Fruit fly (Drosophila melanogaster): Measurements from ENCODE around the gene CG33252.

CG33252 gene

dm6 chrX:16912965-16913755 is 16.2 kb upstream of the CG33252 start, which contains the start of gene CG4928 (continued):
- no peak for TF ChIP-seq dmrt99B (tag; optimal IDR thresholded peaks at IDR 0.05)
- peak; percentile 96 for TF ChIP-seq Deaf1 (tag; optimal IDR thresholded peaks at IDR 0.05)
- TF ChIP-seq hkb (optimal IDR thresholded peaks at IDR 0.05) = no peak
- TF ChIP-seq hkb (GFP tag; IDR thresholded peaks at IDR 0.05) = no peak
- TF ChIP-seq Dad (GFP tag; optimal IDR thresholded peaks at IDR 0.05) = no peak
- no peak for TF ChIP-seq CG17612 (GFP tag; IDR thresholded peaks at IDR 0.05)
- no peak for TF ChIP-seq Blimp-1 (GFP tag; optimal IDR thresholded peaks at IDR 0.05)
- TF ChIP-seq CG12219 (GFP tag; optimal IDR thresholded peaks at IDR 0.05) = no peak
- TF ChIP-seq nom (GFP tag; optimal IDR thresholded peaks at IDR 0.05) = peak; percentile 0
- TF ChIP-seq Hand (GFP tag; optimal IDR thresholded peaks at IDR 0.05) = no peak
- TF ChIP-seq dm (GFP tag; optimal IDR thresholded peaks at IDR 0.05) = no peak
- TF ChIP-seq h (optimal IDR thresholded peaks at IDR 0.05) = no peak
- 0 out of 3 replicates have a peak, but pooled peaks have one; percentile 18 for TF ChIP-seq Aef1 (GFP tag; IDR thresholded peaks at IDR 0.05)
- no peak for TF ChIP-seq jumu (GFP tag; optimal IDR thresholded peaks at IDR 0.05)
- TF ChIP-seq CG7928 (GFP tag; optimal IDR thresholded peaks at IDR 0.05) = no peak
- no peak for TF ChIP-seq CG18619 (GFP tag; optimal IDR thresholded peaks at IDR 0.05)
- no peak for TF ChIP-seq onecut (GFP tag; IDR thresholded peaks at IDR 0.05)
- TF ChIP-seq amos (GFP tag; IDR thresholded peaks at IDR 0.05; ENCODE audit: partially characterized antibody) = no peak
- TF ChIP-seq CG12769 (tag; optimal IDR thresholded peaks at IDR 0.05) = peak; percentile 46
- no peak for TF ChIP-seq CG7987 (GFP tag; optimal IDR thresholded peaks at IDR 0.05)
- no peak for TF ChIP-seq ems (GFP tag; optimal IDR thresholded peaks at IDR 0.05)
- TF ChIP-seq CG18262 (tag; optimal IDR thresholded peaks at IDR 0.05) = no peak
- TF ChIP-seq CG13894 (tag; optimal IDR thresholded peaks at IDR 0.05) = peak; percentile 46
- no peak for TF ChIP-seq CG8089 (GFP tag; optimal IDR thresholded peaks at IDR 0.05)
- TF ChIP-seq CG10274 (GFP tag; optimal IDR thresholded peaks at IDR 0.05) = no peak
- no peak for TF ChIP-seq Neu2 (GFP tag; optimal IDR thresholded peaks at IDR 0.05; ENCODE audit: borderline replicate concordance)
- TF ChIP-seq Spps (tag; optimal IDR thresholded peaks at IDR 0.05) = no peak
- TF ChIP-seq CG5245 (GFP tag; optimal IDR thresholded peaks at IDR 0.05) = no peak
- TF ChIP-seq Usf (GFP tag; optimal IDR thresholded peaks at IDR 0.05) = no peak
- TF ChIP-seq CG15269 (tag; optimal IDR thresholded peaks at IDR 0.05) = no peak
- TF ChIP-seq Lpt (GFP tag; optimal IDR thresholded peaks at IDR 0.05) = no peak
- no peak for TF ChIP-seq Atf3 (GFP tag; optimal IDR thresholded peaks at IDR 0.05)
- no peak for TF ChIP-seq CG6254 (GFP tag; optimal IDR thresholded peaks at IDR 0.05)
- TF ChIP-seq fd64A (GFP tag; optimal IDR thresholded peaks at IDR 0.05) = no peak
- TF ChIP-seq Med (GFP tag) = peak; percentile 57
- no peak for TF ChIP-seq CG12104 (GFP tag; optimal IDR thresholded peaks at IDR 0.05)
- no peak for TF ChIP-seq seq (GFP tag; IDR thresholded peaks at IDR 0.05)
- TF ChIP-seq CG1233 (GFP tag; optimal IDR thresholded peaks at IDR 0.05) = no peak
- TF ChIP-seq Ssrp (tag; optimal IDR thresholded peaks at IDR 0.05) = no peak
- TF ChIP-seq Oaz (GFP tag; IDR thresholded peaks at IDR 0.05) = no peak
- no peak for TF ChIP-seq caup (GFP tag; optimal IDR thresholded peaks at IDR 0.05; ENCODE audit: severe bottlenecking)
- TF ChIP-seq HLH54F (GFP tag; optimal IDR thresholded peaks at IDR 0.05) = no peak
- TF ChIP-seq hb (GFP tag; IDR thresholded peaks at IDR 0.05; ENCODE audit: partially characterized antibody) = no peak
- no peak for TF ChIP-seq fu2 (GFP tag; optimal IDR thresholded peaks at IDR 0.05)
- TF ChIP-seq CG4328 (GFP tag; optimal IDR thresholded peaks at IDR 0.05) = no peak
- no peak for TF ChIP-seq CG9817 (tag; optimal IDR thresholded peaks at IDR 0.05)
- no peak for TF ChIP-seq tin (GFP tag; optimal IDR thresholded peaks at IDR 0.05)
- TF ChIP-seq sens-2 (GFP tag; IDR thresholded peaks at IDR 0.05) = no peak
- TF ChIP-seq ac (GFP tag; optimal IDR thresholded peaks at IDR 0.05) = no peak
- TF ChIP-seq Dbx (GFP tag; IDR thresholded peaks at IDR 0.05) = no peak

Measured in whole organism, embryonic.